Worm (Caenorhabditis elegans): ENCODE data around the gene dct-8.

DNA sequence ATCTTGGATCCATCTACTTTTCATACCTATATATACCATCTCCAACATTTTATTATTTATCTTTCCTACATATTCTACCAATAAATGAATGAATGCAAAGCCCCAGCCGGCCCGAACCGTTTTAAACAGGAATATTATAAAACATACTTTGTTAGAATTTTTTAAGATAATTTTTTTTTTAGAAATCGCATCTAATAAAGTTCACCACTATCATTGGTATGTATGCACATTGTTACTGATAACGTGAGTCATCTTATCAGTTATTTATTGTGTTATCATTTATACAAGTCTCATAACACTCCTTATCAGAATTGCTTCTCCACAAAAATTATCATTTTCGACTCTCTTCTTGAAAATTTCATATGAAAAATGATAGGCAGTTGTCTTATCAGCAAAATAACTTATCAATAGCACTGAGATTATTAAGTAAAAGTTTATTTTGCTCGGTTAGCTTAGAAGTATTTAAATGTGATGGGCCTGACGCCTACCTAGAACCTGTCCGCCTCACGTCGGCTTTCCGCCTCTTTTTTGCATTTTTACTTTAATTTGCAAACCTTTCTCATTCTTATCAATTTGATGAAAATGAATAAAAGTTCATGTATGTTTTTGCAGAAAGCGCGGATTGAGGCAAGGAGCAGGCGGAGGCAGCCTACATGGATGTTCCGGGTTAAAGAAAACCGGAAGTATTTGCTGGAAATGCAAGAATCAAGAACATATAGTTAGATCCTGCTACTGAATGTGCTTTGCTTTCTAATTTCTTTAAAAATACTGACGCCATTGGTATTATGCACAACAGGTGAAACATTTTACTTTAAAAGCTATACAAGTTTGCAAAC, 5.1 kb downstream of the dct-8 start, which contains the start of gene srz-62:
- TF ChIP-seq ref-1 (GFP tag; conservative IDR thresholded peaks at IDR 0.05): no peak
- TF ChIP-seq T22C8.4 (GFP tag; IDR thresholded peaks at IDR 0.05): no peak
- TF ChIP-seq flt-1 (GFP tag; IDR thresholded peaks at IDR 0.05): no peak
- no peak for TF ChIP-seq med-1 (GFP tag; optimal IDR thresholded peaks at IDR 0.05; ENCODE audit: insufficient read depth)
